Worm (Caenorhabditis elegans) whole organism, young adult: Measurements from ENCODE around the gene C36C5.12.
A peak's percentile ranks its signal among the peaks of the same experiment; 100 is the strongest.

Experiments
- C17E4.6 ChIP-seq: fragments of 200-800 bp; sonication (Bioruptor generic); IDR thresholded peaks from 2 replicates; pipeline ENCODE4 v1.3.6; 2022; ENCODE audit warnings: missing genetic modification reagents, missing genetic modification characterization, missing compliant biosample characterization
- F22D6.2 ChIP-seq: sonication (generic microtip); optimal IDR thresholded peaks from 2 replicates; lab custom pipeline; 2016; ENCODE audit warnings: mild to moderate bottlenecking, missing genetic modification characterization, missing compliant biosample characterization
- F23B12.7 ChIP-seq: sonication (generic microtip); optimal IDR thresholded peaks from 2 replicates; lab custom pipeline; 2017; ENCODE audit warnings: missing genetic modification characterization, mild to moderate bottlenecking, missing compliant biosample characterization, antibody characterized with exemption, moderate library complexity; ENCODE audit not compliant: insufficient read depth
- F37B4.10 ChIP-seq: fragments of 200-800 bp; sonication (Bioruptor generic); IDR thresholded peaks from 2 replicates; pipeline ENCODE4 v1.3.6; 2022; ENCODE audit warnings: missing genetic modification characterization, missing compliant biosample characterization
- F55B11.4 ChIP-seq: sonication (generic microtip); optimal IDR thresholded peaks from 2 replicates; lab custom pipeline; 2016; ENCODE audit warnings: missing compliant biosample characterization, missing genetic modification characterization, borderline replicate concordance; ENCODE audit not compliant: insufficient read depth
- Y53F4B.3 ChIP-seq: fragments of 200-800 bp; sonication (Bioruptor generic); IDR thresholded peaks from 2 replicates; pipeline ENCODE4 v1.3.6; 2022; ENCODE audit warnings: missing genetic modification reagents, missing genetic modification characterization, missing compliant biosample characterization
- Y67H2A.10 ChIP-seq: fragments of 200-800 bp; sonication (Bioruptor generic); conservative IDR thresholded peaks from 2 replicates; pipeline ENCODE4 v1.3.6; 2022; ENCODE audit warnings: missing genetic modification reagents, missing genetic modification characterization, missing compliant biosample characterization
- ZK185.1 ChIP-seq: sonication (generic microtip); optimal IDR thresholded peaks from 2 replicates; lab custom pipeline; 2016; ENCODE audit warnings: mild to moderate bottlenecking, missing genetic modification characterization, missing compliant biosample characterization; ENCODE audit not compliant: poor library complexity, severe bottlenecking
- akir-1 ChIP-seq: fragments of 200-800 bp; sonication (Bioruptor generic); optimal IDR thresholded peaks from 2 replicates; lab custom pipeline; 2018; ENCODE audit warnings: mild to moderate bottlenecking, missing genetic modification characterization, moderate library complexity, missing compliant biosample characterization
- aptf-2 ChIP-seq: fragments of 200-800 bp; sonication (Bioruptor generic); conservative IDR thresholded peaks from 2 replicates; pipeline ENCODE4 v1.3.6; 2022; ENCODE audit warnings: missing genetic modification reagents, missing genetic modification characterization, missing compliant biosample characterization
- attf-5 ChIP-seq: fragments of 200-800 bp; sonication (Bioruptor generic); optimal IDR thresholded peaks from 2 replicates; lab custom pipeline; 2018; ENCODE audit warnings: mild to moderate bottlenecking, missing genetic modification characterization, missing compliant biosample characterization
- ceh-58 ChIP-seq: fragments of 200-800 bp; sonication (Bioruptor generic); IDR thresholded peaks from 2 replicates; pipeline ENCODE4 v1.3.6; 2022; ENCODE audit warnings: missing genetic modification characterization, missing compliant biosample characterization
- ceh-79 ChIP-seq: sonication (generic microtip); optimal IDR thresholded peaks from 2 replicates; lab custom pipeline; 2017; ENCODE audit warnings: mild to moderate bottlenecking, missing genetic modification characterization, missing compliant biosample characterization
- chd-7 ChIP-seq: sonication (generic microtip); optimal IDR thresholded peaks from 2 replicates; lab custom pipeline; 2016; ENCODE audit warnings: mild to moderate bottlenecking, missing genetic modification characterization, moderate library complexity, missing compliant biosample characterization
- die-1 ChIP-seq: sonication (generic microtip); optimal IDR thresholded peaks from 2 replicates; lab custom pipeline; 2016; ENCODE audit warnings: missing genotype, mild to moderate bottlenecking, missing genetic modification characterization, missing compliant biosample characterization
- dox-1 ChIP-seq: fragments of 200-800 bp; sonication (Bioruptor generic); IDR thresholded peaks from 2 replicates; pipeline ENCODE4 v1.3.6; 2022; ENCODE audit warnings: missing genetic modification reagents, missing genetic modification characterization, missing compliant biosample characterization
- egl-18 ChIP-seq: fragments of 200-800 bp; sonication (Bioruptor generic); IDR thresholded peaks from 2 replicates; pipeline ENCODE4 v1.3.6; 2022; ENCODE audit warnings: missing genetic modification reagents, missing genetic modification characterization, missing compliant biosample characterization
- egl-44 ChIP-seq: fragments of 200-800 bp; sonication (Bioruptor generic); IDR thresholded peaks from 2 replicates; pipeline ENCODE4 v1.3.6; 2022; ENCODE audit warnings: missing genetic modification reagents, missing genetic modification characterization, missing compliant biosample characterization
- egrh-3 ChIP-seq: fragments of 200-800 bp; sonication (Bioruptor generic); IDR thresholded peaks from 2 replicates; pipeline ENCODE4 v1.3.6; 2022; ENCODE audit warnings: missing genetic modification reagents, missing genetic modification characterization, missing compliant biosample characterization
- him-1 ChIP-seq: sonication (generic microtip); optimal IDR thresholded peaks from 2 replicates; lab custom pipeline; 2016; ENCODE audit warnings: missing genotype, missing genetic modification reagents, missing genetic modification characterization, missing compliant biosample characterization
- hmg-1.2 ChIP-seq: fragments of 200-800 bp; sonication (Bioruptor generic); IDR thresholded peaks from 2 replicates; pipeline ENCODE4 v1.3.6; 2022; ENCODE audit warnings: missing genetic modification reagents, missing genetic modification characterization, missing compliant biosample characterization
- let-607 ChIP-seq, 2 experiments: fragments of 200-800 bp in 1 of 2; sonication (Bioruptor generic) in 1 of 2; sonication (generic microtip) in 1 of 2; optimal IDR thresholded peaks; 2 replicates each; lab custom pipeline; 2016 to 2018; ENCODE audit warnings: mild to moderate bottlenecking in 2 of 2, missing compliant biosample characterization in 2 of 2, missing genetic modification characterization in 2 of 2, moderate library complexity in 2 of 2, missing genotype in 1 of 2
- lin-26 ChIP-seq: fragments of 200-800 bp; sonication (Bioruptor generic); IDR thresholded peaks from 2 replicates; pipeline ENCODE4 v1.3.6; 2022; ENCODE audit warnings: missing genetic modification reagents, missing genetic modification characterization, missing compliant biosample characterization
- madf-3 ChIP-seq: fragments of 200-800 bp; sonication (Bioruptor generic); IDR thresholded peaks from 2 replicates; pipeline ENCODE4 v1.3.6; 2022; ENCODE audit warnings: missing genetic modification reagents, missing genetic modification characterization, missing compliant biosample characterization
- nhr-80 ChIP-seq: sonication (generic microtip); optimal IDR thresholded peaks from 2 replicates; lab custom pipeline; 2016; ENCODE audit warnings: missing genetic modification characterization, missing compliant biosample characterization
- sptf-2 ChIP-seq: fragments of 200-800 bp; sonication (Bioruptor generic); optimal IDR thresholded peaks from 2 replicates; lab custom pipeline; 2018; ENCODE audit warnings: mild to moderate bottlenecking, missing genetic modification characterization, missing compliant biosample characterization
- unc-62 ChIP-seq: fragments of 150-350 bp; optimal IDR thresholded peaks from 2 replicates; lab custom pipeline; 2014; ENCODE audit warnings: missing biosample characterization, missing genetic modification reagents, missing genetic modification characterization
- zfh-2 ChIP-seq: fragments of 200-800 bp; sonication (Bioruptor generic); conservative IDR thresholded peaks from 2 replicates; pipeline ENCODE4 v1.3.6; 2022; ENCODE audit warnings: missing genetic modification reagents, missing genetic modification characterization, missing compliant biosample characterization

C36C5.12 gene

ce11 chrV:3127670-3128069 is 31.5 kb downstream of the C36C5.12 start, which contains the start of gene Y73C8C.10:
Gene Y73C8C.10 (minus strand): TSS chrV:3127770.
- TF ChIP-seq aptf-2 (GFP tag; lab: Robert Waterston, UW) (no peak), ZK185.1 (tag; lab: Kevin White, UChicago) (no peak)

ce11 chrV:3124912-3125311 is 34.2 kb downstream of the C36C5.12 start, which contains the start of gene Y73C8C.12:
Gene Y73C8C.12 (plus strand): TSS chrV:3125212.
- TF ChIP-seq lin-26 (GFP tag; lab: Robert Waterston, UW) (no peak), F37B4.10 (no peak), unc-62 (no peak), aptf-2 (GFP tag; lab: Robert Waterston, UW) (no peak), attf-5 (GFP tag; lab: Kevin White, UChicago) (no peak), akir-1 (GFP tag; lab: Kevin White, UChicago) (no peak), madf-3 (no peak), egl-44 (no peak), ceh-79 (no peak), hmg-1.2 (GFP tag; lab: Robert Waterston, UW) (no peak), sptf-2 (GFP tag; lab: Kevin White, UChicago) (no peak)

ce11 chrV:3122403-3122802 is 36.7 kb downstream of the C36C5.12 start:
- TF ChIP-seq nhr-80 (tag; lab: Kevin White, UChicago) (no peak), Y53F4B.3 (GFP tag; lab: Robert Waterston, UW) (no peak), chd-7 (tag; lab: Kevin White, UChicago) (no peak), egl-18 (GFP tag; lab: Robert Waterston, UW) (no peak)

- TF ChIP-seq F55B11.4 (tag; lab: Kevin White, UChicago): no peak
- TF ChIP-seq him-1: no peak
- TF ChIP-seq ceh-58: no peak
- TF ChIP-seq lin-26 (GFP tag; lab: Robert Waterston, UW): no peak
- TF ChIP-seq let-607 (tag; optimal IDR thresholded peaks at IDR 0.05; lab: Kevin White, UChicago): no peak
- TF ChIP-seq Y67H2A.10: no peak
- no peak for TF ChIP-seq F23B12.7 (tag; lab: Kevin White, UChicago)
- no peak for TF ChIP-seq chd-7 (tag; lab: Kevin White, UChicago)
- TF ChIP-seq zfh-2 (GFP tag; lab: Robert Waterston, UW): no peak
- no peak for TF ChIP-seq akir-1 (GFP tag; lab: Kevin White, UChicago)
- TF ChIP-seq egrh-3 (GFP tag; lab: Robert Waterston, UW): no peak
Observed at ce11 chrV:3121743-3122142, 37.4 kb downstream of the C36C5.12 start, which contains the start of gene srt-56. Gene srt-56 (minus strand): TSS chrV:3121843.

- 0 out of 2 replicates have a peak, but pooled peaks have one; percentile 34 for TF ChIP-seq dox-1 (GFP tag; lab: Robert Waterston, UW)
- TF ChIP-seq C17E4.6: no peak
- no peak for TF ChIP-seq F22D6.2
- no peak for TF ChIP-seq ZK185.1 (tag; lab: Kevin White, UChicago)
- peak; percentile 50 for TF ChIP-seq nhr-80 (tag; lab: Kevin White, UChicago)
Observed at ce11 chrV:3119185-3119584, 40.0 kb downstream of the C36C5.12 start.

ce11 chrV:3118167-3118566 is 41.0 kb downstream of the C36C5.12 start, which contains the start of gene clec-210:
Gene clec-210 (plus strand): TSS chrV:3118377.
- no peak for TF ChIP-seq dox-1 (GFP tag; lab: Robert Waterston, UW)
- peak; percentile 33 for TF ChIP-seq nhr-80 (tag; lab: Kevin White, UChicago)
- no peak for TF ChIP-seq die-1 (tag; lab: Kevin White, UChicago)
